Worm (Caenorhabditis elegans): Measurements from ENCODE around the gene C29E4.9.

ce11 chrIII:7981233-7981632 is 24.4 kb upstream of the C29E4.9 start:
- no peak for TF ChIP-seq pha-4 (tag; optimal IDR thresholded peaks at IDR 0.05)
- TF ChIP-seq nhr-28 (tag; optimal IDR thresholded peaks at IDR 0.05): no peak
- no peak for TF ChIP-seq nhr-237 (tag; optimal IDR thresholded peaks at IDR 0.05)
- TF ChIP-seq unc-39 (tag; optimal IDR thresholded peaks at IDR 0.05): no peak
- no peak for TF ChIP-seq hlh-1 (tag; optimal IDR thresholded peaks at IDR 0.05)
- no peak for TF ChIP-seq lsy-2 (tag; optimal IDR thresholded peaks at IDR 0.05)

All from whole organism, mixed stage, embryonic.